Worm (Caenorhabditis elegans) whole organism, young adult: ENCODE data around the gene K05F1.6.

ENCODE experiments used
- C06A6.2 ChIP-seq: fragments of 200-800 bp; sonication (Bioruptor generic); conservative IDR thresholded peaks from 2 replicates; pipeline ENCODE4 v1.3.6; 2022; ENCODE audit warnings: missing genetic modification characterization, missing compliant biosample characterization
- D2030.7 ChIP-seq: fragments of 200-800 bp; sonication (Bioruptor generic); IDR thresholded peaks from 2 replicates; pipeline ENCODE4 v1.3.6; 2022; ENCODE audit warnings: missing genetic modification reagents, missing genetic modification characterization, missing compliant biosample characterization
- F22D6.2 ChIP-seq: sonication (generic microtip); optimal IDR thresholded peaks from 2 replicates; lab custom pipeline; 2016; ENCODE audit warnings: mild to moderate bottlenecking, missing genetic modification characterization, missing compliant biosample characterization
- F37B4.10 ChIP-seq: fragments of 200-800 bp; sonication (Bioruptor generic); IDR thresholded peaks from 2 replicates; pipeline ENCODE4 v1.3.6; 2022; ENCODE audit warnings: missing genetic modification characterization, missing compliant biosample characterization
- Y53F4B.3 ChIP-seq: fragments of 200-800 bp; sonication (Bioruptor generic); IDR thresholded peaks from 2 replicates; pipeline ENCODE4 v1.3.6; 2022; ENCODE audit warnings: missing genetic modification reagents, missing genetic modification characterization, missing compliant biosample characterization
- Y53G8AR.9 ChIP-seq: fragments of 200-800 bp; sonication (Bioruptor generic); conservative IDR thresholded peaks from 2 replicates; pipeline ENCODE4 v1.3.6; 2022; ENCODE audit warnings: missing genetic modification reagents, missing genetic modification characterization, missing compliant biosample characterization
- Y56A3A.18 ChIP-seq: fragments of 200-800 bp; sonication (Bioruptor generic); IDR thresholded peaks from 2 replicates; pipeline ENCODE4 v1.3.6; 2022; ENCODE audit warnings: missing genetic modification reagents, missing genetic modification characterization, missing compliant biosample characterization
- attf-3 ChIP-seq: fragments of 200-800 bp; sonication (Bioruptor generic); conservative IDR thresholded peaks from 2 replicates; pipeline ENCODE4 v1.3.6; 2022; ENCODE audit warnings: missing genetic modification reagents, missing genetic modification characterization, missing compliant biosample characterization
- bed-2 ChIP-seq: fragments of 200-800 bp; sonication (Bioruptor generic); IDR thresholded peaks from 2 replicates; pipeline ENCODE4 v1.3.6; 2022; ENCODE audit warnings: missing genetic modification reagents, missing genetic modification characterization, missing compliant biosample characterization
- cebp-1 ChIP-seq, 2 experiments: fragments of 200-800 bp in 1 of 2; sonication (Bioruptor generic) in 1 of 2; sonication (generic microtip) in 1 of 2; IDR thresholded peaks in 1 of 2; optimal IDR thresholded peaks in 1 of 2; 2 replicates each; pipeline versions ENCODE4 v1.3.6 to Lab custom; 2017 to 2022; ENCODE audit warnings: missing compliant biosample characterization in 2 of 2, missing genetic modification characterization in 2 of 2, mild to moderate bottlenecking in 1 of 2, missing genetic modification reagents in 1 of 2, moderate library complexity in 1 of 2
- ceh-100 ChIP-seq: fragments of 200-800 bp; sonication (Bioruptor generic); IDR thresholded peaks from 2 replicates; pipeline ENCODE4 v1.3.6; 2022; ENCODE audit warnings: missing genetic modification reagents, missing genetic modification characterization, missing compliant biosample characterization
- ceh-27 ChIP-seq: fragments of 200-800 bp; sonication (Bioruptor generic); optimal IDR thresholded peaks from 2 replicates; lab custom pipeline; 2018; ENCODE audit warnings: mild to moderate bottlenecking, missing genetic modification characterization, moderate library complexity, missing compliant biosample characterization
- ceh-40 ChIP-seq: fragments of 200-800 bp; sonication (Bioruptor generic); IDR thresholded peaks from 2 replicates; pipeline ENCODE4 v1.3.6; 2022; ENCODE audit warnings: missing genetic modification characterization, missing compliant biosample characterization
- die-1 ChIP-seq: sonication (generic microtip); optimal IDR thresholded peaks from 2 replicates; lab custom pipeline; 2016; ENCODE audit warnings: missing genotype, mild to moderate bottlenecking, missing genetic modification characterization, missing compliant biosample characterization
- dpff-1 ChIP-seq: sonication (generic microtip); optimal IDR thresholded peaks from 2 replicates; lab custom pipeline; 2017; ENCODE audit warnings: mild to moderate bottlenecking, missing genetic modification characterization, missing compliant biosample characterization
- egl-44 ChIP-seq: fragments of 200-800 bp; sonication (Bioruptor generic); IDR thresholded peaks from 2 replicates; pipeline ENCODE4 v1.3.6; 2022; ENCODE audit warnings: missing genetic modification reagents, missing genetic modification characterization, missing compliant biosample characterization
- egrh-3 ChIP-seq: fragments of 200-800 bp; sonication (Bioruptor generic); IDR thresholded peaks from 2 replicates; pipeline ENCODE4 v1.3.6; 2022; ENCODE audit warnings: missing genetic modification reagents, missing genetic modification characterization, missing compliant biosample characterization
- him-1 ChIP-seq: sonication (generic microtip); optimal IDR thresholded peaks from 2 replicates; lab custom pipeline; 2016; ENCODE audit warnings: missing genotype, missing genetic modification reagents, missing genetic modification characterization, missing compliant biosample characterization
- hlh-12 ChIP-seq: sonication (generic microtip); optimal IDR thresholded peaks from 2 replicates; lab custom pipeline; 2016; ENCODE audit warnings: missing genetic modification characterization, missing compliant biosample characterization
- hmg-1.2 ChIP-seq: fragments of 200-800 bp; sonication (Bioruptor generic); IDR thresholded peaks from 2 replicates; pipeline ENCODE4 v1.3.6; 2022; ENCODE audit warnings: missing genetic modification reagents, missing genetic modification characterization, missing compliant biosample characterization
- lag-1 ChIP-seq: fragments of 200-800 bp; sonication (Bioruptor generic); IDR thresholded peaks from 2 replicates; pipeline ENCODE4 v1.3.6; 2022; ENCODE audit warnings: missing genetic modification reagents, missing genetic modification characterization, missing compliant biosample characterization
- lin-35 ChIP-seq, 3 experiments: fragments of 150-350 bp in 2 of 3; sonication (generic microtip) in 1 of 3; optimal IDR thresholded peaks; 2 replicates each; lab custom pipeline; 2014 to 2018; ENCODE audit warnings: missing biosample characterization in 3 of 3, missing genetic modification characterization in 3 of 3, missing genetic modification reagents in 3 of 3
- lin-40 ChIP-seq: sonication (generic microtip); optimal IDR thresholded peaks from 2 replicates; lab custom pipeline; 2016; ENCODE audit warnings: missing genetic modification characterization, mild to moderate bottlenecking, missing compliant biosample characterization, missing genotype, missing genetic modification reagents
- lin-54 ChIP-seq: fragments of 200-800 bp; sonication (Bioruptor generic); optimal IDR thresholded peaks from 2 replicates; lab custom pipeline; 2018; ENCODE audit warnings: mild to moderate bottlenecking, missing genetic modification characterization, missing compliant biosample characterization
- lsy-27 ChIP-seq: sonication (generic microtip); optimal IDR thresholded peaks from 2 replicates; lab custom pipeline; 2017; ENCODE audit warnings: missing genetic modification characterization, mild to moderate bottlenecking, missing compliant biosample characterization, antibody characterized with exemption, missing genotype, borderline replicate concordance; ENCODE audit not compliant: insufficient read depth
- madf-10 ChIP-seq: sonication (generic microtip); optimal IDR thresholded peaks from 2 replicates; lab custom pipeline; 2016; ENCODE audit warnings: mild to moderate bottlenecking, missing genetic modification characterization, missing compliant biosample characterization
- madf-3 ChIP-seq: fragments of 200-800 bp; sonication (Bioruptor generic); IDR thresholded peaks from 2 replicates; pipeline ENCODE4 v1.3.6; 2022; ENCODE audit warnings: missing genetic modification reagents, missing genetic modification characterization, missing compliant biosample characterization
- madf-8 ChIP-seq: fragments of 200-800 bp; sonication (Bioruptor generic); conservative IDR thresholded peaks from 2 replicates; pipeline ENCODE4 v1.3.6; 2022; ENCODE audit warnings: missing genetic modification reagents, missing genetic modification characterization, missing compliant biosample characterization
- mcd-1 ChIP-seq: fragments of 200-800 bp; sonication (Bioruptor generic); IDR thresholded peaks from 2 replicates; pipeline ENCODE4 v1.3.6; 2022; ENCODE audit warnings: missing genetic modification reagents, missing genetic modification characterization, missing compliant biosample characterization
- mel-28 ChIP-seq: sonication (generic microtip); optimal IDR thresholded peaks from 2 replicates; lab custom pipeline; 2016; ENCODE audit warnings: borderline replicate concordance, mild to moderate bottlenecking, missing genetic modification characterization, missing compliant biosample characterization
- nfya-1 ChIP-seq: sonication (generic microtip); optimal IDR thresholded peaks from 2 replicates; lab custom pipeline; 2017; ENCODE audit warnings: antibody characterized with exemption, missing compliant biosample characterization, missing genetic modification characterization, borderline replicate concordance; ENCODE audit not compliant: insufficient read depth
- nhr-120 ChIP-seq: fragments of 200-800 bp; sonication (Bioruptor generic); IDR thresholded peaks from 2 replicates; pipeline ENCODE4 v1.3.6; 2022; ENCODE audit warnings: missing genetic modification characterization, missing compliant biosample characterization
- nhr-90 ChIP-seq: sonication (generic microtip); optimal IDR thresholded peaks from 2 replicates; lab custom pipeline; 2016; ENCODE audit warnings: missing genotype, mild to moderate bottlenecking, missing genetic modification characterization, missing compliant biosample characterization
- pha-4 ChIP-seq: fragments of 150-350 bp; sonication (generic microtip); optimal IDR thresholded peaks from 2 replicates; lab custom pipeline; 2014; ENCODE audit warnings: missing biosample characterization, missing genetic modification reagents, missing genetic modification characterization
- rcor-1 ChIP-seq: fragments of 200-800 bp; sonication (Bioruptor generic); IDR thresholded peaks from 2 replicates; pipeline ENCODE4 v1.3.6; 2022; ENCODE audit warnings: missing genetic modification reagents, missing genetic modification characterization, missing compliant biosample characterization
- repo-1 ChIP-seq: sonication (generic microtip); optimal IDR thresholded peaks from 2 replicates; lab custom pipeline; 2017; ENCODE audit warnings: mild to moderate bottlenecking, missing genetic modification characterization, missing compliant biosample characterization
- sdz-38 ChIP-seq: sonication (generic microtip); optimal IDR thresholded peaks from 2 replicates; lab custom pipeline; 2016; ENCODE audit warnings: missing genotype, missing genetic modification characterization, missing compliant biosample characterization
- sea-2 ChIP-seq: fragments of 200-800 bp; sonication (Bioruptor generic); IDR thresholded peaks from 2 replicates; pipeline ENCODE4 v1.3.6; 2022; ENCODE audit warnings: missing genetic modification characterization, missing compliant biosample characterization
- snpc-3.4 ChIP-seq: sonication (generic microtip); optimal IDR thresholded peaks from 2 replicates; lab custom pipeline; 2017; ENCODE audit warnings: missing genetic modification characterization, mild to moderate bottlenecking, missing compliant biosample characterization, antibody characterized with exemption, moderate library complexity, missing genotype, missing genetic modification reagents
- snpc-4 ChIP-seq, 5 experiments: fragments of 150-350 bp in 1 of 5; sonication (generic microtip) in 4 of 5; optimal IDR thresholded peaks; 2 replicates each; lab custom pipeline; 2014 to 2018; ENCODE audit warnings: missing genetic modification characterization in 5 of 5, missing biosample characterization in 3 of 5, antibody characterized with exemption in 2 of 5, mild to moderate bottlenecking in 2 of 5, missing compliant biosample characterization in 2 of 5, missing genotype in 2 of 5, moderate library complexity in 2 of 5, missing genetic modification reagents in 1 of 5
- somi-1 ChIP-seq: fragments of 200-800 bp; sonication (Bioruptor generic); optimal IDR thresholded peaks from 2 replicates; lab custom pipeline; 2018; ENCODE audit warnings: mild to moderate bottlenecking, missing genetic modification characterization, missing compliant biosample characterization
- tbp1 ChIP-seq: fragments of 200-800 bp; sonication (Bioruptor generic); optimal IDR thresholded peaks from 2 replicates; lab custom pipeline; 2018; ENCODE audit warnings: mild to moderate bottlenecking, missing genetic modification characterization, missing compliant biosample characterization
- tbx-9 ChIP-seq: sonication (generic microtip); optimal IDR thresholded peaks from 2 replicates; lab custom pipeline; 2016; ENCODE audit warnings: borderline replicate concordance, missing genetic modification characterization, inconsistent platforms, missing compliant biosample characterization
- unc-130 ChIP-seq: sonication (generic microtip); optimal IDR thresholded peaks from 2 replicates; lab custom pipeline; 2016; ENCODE audit warnings: missing genetic modification reagents, missing genetic modification characterization, missing compliant biosample characterization
- unc-62 ChIP-seq: fragments of 150-350 bp; optimal IDR thresholded peaks from 2 replicates; lab custom pipeline; 2014; ENCODE audit warnings: missing biosample characterization, missing genetic modification reagents, missing genetic modification characterization
- zim-3 ChIP-seq: sonication (generic microtip); optimal IDR thresholded peaks from 2 replicates; lab custom pipeline; 2017; ENCODE audit warnings: mild to moderate bottlenecking, missing genetic modification characterization, moderate library complexity, missing compliant biosample characterization

The K05F1.6 gene

DNA sequence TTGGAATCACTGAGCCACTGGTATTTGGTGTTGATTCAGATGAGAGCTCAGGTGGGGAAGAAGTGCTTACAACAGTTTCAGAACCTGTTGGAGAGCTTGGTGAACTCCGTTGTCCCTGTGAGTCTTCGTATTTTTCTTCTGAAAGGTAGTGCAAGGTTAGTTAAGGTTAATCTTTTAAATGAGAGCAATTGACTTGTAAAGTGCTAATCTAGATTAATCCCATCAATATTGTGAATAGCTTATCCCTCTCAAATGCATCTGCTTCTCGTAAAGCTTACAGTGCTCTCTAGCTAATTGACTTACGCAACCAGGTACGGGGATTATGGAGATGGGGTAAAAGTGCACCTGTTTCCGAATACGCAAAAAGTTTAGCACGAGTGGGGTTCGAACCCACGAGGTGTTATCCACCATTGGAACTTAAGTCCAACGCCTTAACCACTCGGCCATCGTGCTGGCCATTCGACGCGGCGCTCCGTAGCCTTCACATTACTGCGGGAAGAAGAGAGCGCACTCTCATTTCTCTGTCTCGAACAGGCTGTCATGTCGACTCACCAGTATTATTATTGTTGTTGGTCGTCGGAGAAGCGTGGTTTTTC lies 9.7 kb upstream of the K05F1.6 start (continued):
- TF ChIP-seq egrh-3 (GFP tag; lab: Robert Waterston, UW) = peak; percentile 33; the same call in 1 of the 2 replicates
- no peak for TF ChIP-seq ceh-40 (GFP tag; lab: Robert Waterston, UW)
- TF ChIP-seq attf-3 (GFP tag; lab: Robert Waterston, UW) = no peak
- no peak for TF ChIP-seq lin-54 (GFP tag; lab: Kevin White, UChicago)
- peak; percentile 64 for TF ChIP-seq rcor-1 (GFP tag; lab: Robert Waterston, UW)
- TF ChIP-seq D2030.7 (GFP tag; lab: Robert Waterston, UW) = no peak
- TF ChIP-seq die-1 (tag; lab: Kevin White, UChicago) = peak; percentile 66
- no peak for TF ChIP-seq nhr-120 (GFP tag; lab: Robert Waterston, UW)
- peak; percentile 38; the same call in 1 of the 2 replicates for TF ChIP-seq mcd-1 (GFP tag; lab: Robert Waterston, UW)
- no peak for TF ChIP-seq snpc-4 (GFP tag; optimal IDR thresholded peaks at IDR 0.05; lab: Kevin White, UChicago)
- peak in 3 of 4 experiments; percentile 0 to 70 (median 62) for TF ChIP-seq snpc-4 (tag; optimal IDR thresholded peaks at IDR 0.05; lab: Kevin White, UChicago)
- TF ChIP-seq F37B4.10 (GFP tag; lab: Robert Waterston, UW) = no peak
- no peak for TF ChIP-seq unc-130
- no peak for TF ChIP-seq bed-2 (GFP tag; lab: Robert Waterston, UW)
- TF ChIP-seq F22D6.2 = no peak
- TF ChIP-seq egl-44 (GFP tag; lab: Robert Waterston, UW) = 0 out of 2 replicates have a peak, but pooled peaks have one; percentile 40
- TF ChIP-seq cebp-1 (GFP tag; IDR thresholded peaks at IDR 0.05; lab: Robert Waterston, UW) = no peak
- no peak for TF ChIP-seq cebp-1 (tag; optimal IDR thresholded peaks at IDR 0.05; lab: Kevin White, UChicago)
- TF ChIP-seq nhr-90 (tag; lab: Kevin White, UChicago) = peak; percentile 58
- no peak for TF ChIP-seq sdz-38
- TF ChIP-seq lin-35 (GFP tag; optimal IDR thresholded peaks at IDR 0.05; lab: Kevin White, UChicago) = no peak
- no peak for TF ChIP-seq lag-1
- no peak for TF ChIP-seq snpc-3.4 (tag; lab: Kevin White, UChicago)
- peak; percentile 2 for TF ChIP-seq repo-1 (tag; lab: Kevin White, UChicago)
- TF ChIP-seq hlh-12 = no peak
- TF ChIP-seq madf-10 (tag; lab: Kevin White, UChicago) = peak; percentile 25
- TF ChIP-seq hmg-1.2 (GFP tag; lab: Robert Waterston, UW) = peak; percentile 78
- TF ChIP-seq pha-4 = no peak
- no peak for TF ChIP-seq madf-8 (GFP tag; lab: Robert Waterston, UW)
- TF ChIP-seq madf-3 (GFP tag; lab: Robert Waterston, UW) = 0 out of 2 replicates have a peak, but pooled peaks have one; percentile 55
- TF ChIP-seq lin-40 (tag; lab: Kevin White, UChicago) = peak; percentile 26
- TF ChIP-seq ceh-100 (GFP tag; lab: Robert Waterston, UW) = 0 out of 2 replicates have a peak, but pooled peaks have one; percentile 27
- TF ChIP-seq him-1 (tag; lab: Kevin White, UChicago) = peak; percentile 80
- peak; percentile 57 for TF ChIP-seq somi-1 (GFP tag; lab: Kevin White, UChicago)
- 0 out of 2 replicates have a peak, but pooled peaks have one; percentile 57 for TF ChIP-seq Y53G8AR.9
- TF ChIP-seq C06A6.2 (GFP tag; lab: Robert Waterston, UW) = no peak
- TF ChIP-seq mel-28 (tag; lab: Kevin White, UChicago) = no peak
- peak; percentile 75 for TF ChIP-seq ceh-27 (GFP tag; lab: Kevin White, UChicago)
- no peak for TF ChIP-seq tbx-9 (tag; lab: Kevin White, UChicago)
- TF ChIP-seq dpff-1 = no peak
- no peak for TF ChIP-seq nfya-1
- TF ChIP-seq tbp1 (GFP tag; lab: Kevin White, UChicago) = peak; percentile 95
- TF ChIP-seq Y56A3A.18 (GFP tag; lab: Robert Waterston, UW) = peak; percentile 55; the same call in 1 of the 2 replicates
- TF ChIP-seq sea-2 (GFP tag; lab: Robert Waterston, UW) = no peak
- no peak for TF ChIP-seq unc-62
- peak; percentile 54 for TF ChIP-seq zim-3
- TF ChIP-seq Y53F4B.3 (GFP tag; lab: Robert Waterston, UW) = peak; percentile 56; the same call in 1 of the 2 replicates
- TF ChIP-seq lsy-27 = no peak
